Fruit fly (Drosophila melanogaster) whole organism, adult: ENCODE results near the gene CG32548.

ENCODE experiments used
- CG1620 ChIP-seq: fragments of 200-800 bp; sonication (Bioruptor generic); optimal IDR thresholded peaks from 2 replicates; lab custom pipeline; 2016; ENCODE audit warnings: missing biosample characterization, missing genetic modification characterization
- CG7101 ChIP-seq: fragments of 200-800 bp; sonication (Bioruptor generic); optimal IDR thresholded peaks from 2 replicates; lab custom pipeline; 2018; ENCODE audit warnings: missing biosample characterization, mild to moderate bottlenecking, missing genetic modification characterization, moderate library complexity
- Crg-1 ChIP-seq: fragments of 200-800 bp; sonication (Bioruptor generic); optimal IDR thresholded peaks from 2 replicates; lab custom pipeline; 2016; ENCODE audit warnings: missing biosample characterization, missing genetic modification characterization
- cic ChIP-seq: fragments of 200-800 bp; sonication (Bioruptor generic); optimal IDR thresholded peaks from 2 replicates; lab custom pipeline; 2017; ENCODE audit warnings: missing biosample characterization, mild to moderate bottlenecking, missing genetic modification characterization, moderate library complexity
- kay ChIP-seq: fragments of 200-800 bp; sonication (Bioruptor generic); peaks from one replicate; lab custom pipeline; 2016; ENCODE audit warnings: missing biosample characterization, missing genetic modification characterization, borderline replicate concordance
- tj ChIP-seq: fragments of 200-800 bp; sonication (Bioruptor generic); optimal IDR thresholded peaks from 3 replicates; lab custom pipeline; 2017; ENCODE audit warnings: missing biosample characterization, mild to moderate bottlenecking, missing genetic modification characterization, moderate library complexity
- toe ChIP-seq: fragments of 200-800 bp; sonication (Bioruptor generic); optimal IDR thresholded peaks from 2 replicates; lab custom pipeline; 2016; ENCODE audit warnings: missing biosample characterization, missing genetic modification characterization

DNA sequence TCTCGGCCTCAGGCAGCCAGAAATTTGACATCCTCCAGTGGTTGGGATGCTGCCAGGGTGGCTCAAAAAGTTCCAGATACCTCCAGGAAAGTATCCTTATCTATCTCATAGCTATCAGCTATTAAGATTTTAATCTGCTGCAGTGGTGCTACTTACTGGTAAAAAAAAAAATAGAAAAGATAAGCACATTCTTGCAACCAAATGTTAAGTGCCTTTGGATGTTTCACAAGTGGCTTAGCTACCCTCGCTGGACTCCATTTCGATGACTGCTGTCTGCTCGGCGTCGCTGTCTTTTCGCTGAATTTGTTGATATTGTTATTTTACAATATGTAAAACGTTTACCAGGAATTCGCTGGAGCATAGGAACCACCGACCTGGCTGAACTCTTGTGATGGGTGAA lies 12.3 kb upstream of the CG32548 start:
- TF ChIP-seq toe (no peak), tj (GFP tag; lab: Kevin White, UChicago) (no peak), Crg-1 (GFP tag; lab: Kevin White, UChicago) (no peak), cic (no peak), kay (GFP tag; lab: Kevin White, UChicago) (no peak), CG1620 (GFP tag; lab: Kevin White, UChicago) (no peak), CG7101 (no peak)
